Worm (Caenorhabditis elegans): ENCODE measurements around the gene T24C12.1.
A peak's percentile ranks its signal among the peaks of the same experiment; 100 is the strongest.

Gene T24C12.1

DNA sequence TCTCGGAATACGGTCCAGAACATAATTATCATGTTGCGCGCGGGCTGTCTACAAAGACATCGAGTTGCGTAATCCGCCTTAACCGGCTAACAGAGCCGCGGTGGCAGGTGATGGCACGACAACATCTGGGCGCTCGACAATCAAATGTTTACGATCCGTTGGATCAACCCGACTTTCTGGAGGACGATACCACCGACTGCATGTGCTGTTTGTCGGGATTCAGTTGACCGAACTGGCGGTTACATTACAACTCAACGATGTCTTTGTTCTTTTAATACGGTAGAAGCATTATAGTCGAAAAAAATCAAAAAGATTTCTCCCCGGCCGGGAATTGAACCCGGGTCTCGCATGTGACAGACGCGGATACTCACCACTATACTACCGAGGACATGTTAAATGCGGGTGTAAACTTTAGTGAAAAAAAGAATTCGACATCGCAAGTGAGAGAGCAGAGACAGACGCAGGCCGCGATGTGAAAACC lies 27.7 kb downstream of the T24C12.1 start (continued):
- TF ChIP-seq ceh-8 (GFP tag; optimal IDR thresholded peaks at IDR 0.05) (no peak), ceh-90 (tag; optimal IDR thresholded peaks at IDR 0.05) (no peak)

DNA sequence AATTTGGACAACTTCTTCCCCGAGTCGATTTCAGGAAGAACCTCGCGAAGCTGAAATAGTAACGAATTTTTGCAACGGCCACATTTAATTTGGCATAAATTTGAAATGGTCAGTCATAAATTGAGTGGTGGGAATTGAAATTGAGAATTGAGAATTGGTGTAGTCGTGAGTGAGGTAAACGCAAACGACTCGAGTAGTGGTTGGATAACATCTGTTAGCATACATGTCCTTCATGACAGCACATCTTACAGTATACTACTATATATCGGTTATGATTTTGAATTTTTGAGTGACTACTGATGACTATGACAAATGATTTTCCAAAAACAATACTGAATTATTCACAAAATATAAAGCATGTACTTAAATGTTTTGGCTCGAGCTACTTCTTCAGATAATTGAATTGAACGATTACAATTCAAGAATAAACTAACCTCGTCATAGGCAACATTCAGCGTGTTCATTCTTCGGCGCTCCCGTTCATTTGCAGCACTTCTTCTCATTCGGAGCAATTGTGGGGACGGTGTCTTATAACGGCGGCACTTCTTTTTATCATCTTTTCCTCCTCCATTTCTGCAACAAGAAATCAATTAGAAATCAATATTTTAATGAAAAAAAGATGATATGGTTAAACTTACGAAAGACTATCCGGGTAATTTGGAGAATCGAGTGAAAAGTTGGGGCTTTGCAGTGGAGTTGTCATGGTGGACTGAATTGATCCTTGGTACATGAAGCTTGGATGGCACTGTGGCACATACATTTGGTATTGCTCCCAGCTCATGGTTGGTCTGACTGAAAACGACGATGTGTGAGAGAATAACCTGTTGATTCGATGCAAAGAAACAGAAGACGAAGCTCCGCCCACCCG lies 30.3 kb downstream of the T24C12.1 start, which contains the start of gene lin-32:
lin-32 (minus strand) TSS at position 818 of the 868 bp plus-strand sequence.
- TF ChIP-seq pax-3 (tag; optimal IDR thresholded peaks at IDR 0.05) (no peak), aha-1 (tag; optimal IDR thresholded peaks at IDR 0.05) (no peak), ztf-11 (tag; optimal IDR thresholded peaks at IDR 0.05) (peak in 1 of 2 experiments; percentile 65), Y116A8C.19 (tag; optimal IDR thresholded peaks at IDR 0.05; ENCODE audit: borderline replicate concordance) (no peak), tbx-2 (tag; optimal IDR thresholded peaks at IDR 0.05) (peak; percentile 1), snpc-4 (tag; optimal IDR thresholded peaks at IDR 0.05) (no peak), nhr-77 (tag; optimal IDR thresholded peaks at IDR 0.05) (no peak), ama-1 (optimal IDR thresholded peaks at IDR 0.05) (no peak), nhr-90 (tag; optimal IDR thresholded peaks at IDR 0.05; ENCODE audit: poor library complexity) (no peak), ceh-88 (GFP tag; IDR thresholded peaks at IDR 0.05) (no peak)

ce11 chrX:2231346-2231745 lies 32.1 kb downstream of the T24C12.1 start:
- TF ChIP-seq unc-130 (tag; optimal IDR thresholded peaks at IDR 0.05) (no peak), aha-1 (tag; optimal IDR thresholded peaks at IDR 0.05) (no peak), ztf-11 (tag; optimal IDR thresholded peaks at IDR 0.05) (no peak), lin-14 (GFP tag; optimal IDR thresholded peaks at IDR 0.05) (no peak), sox-4 (tag; optimal IDR thresholded peaks at IDR 0.05) (no peak), Y116A8C.19 (tag; optimal IDR thresholded peaks at IDR 0.05; ENCODE audit: borderline replicate concordance) (no peak), ceh-63 (GFP tag; optimal IDR thresholded peaks at IDR 0.05) (no peak), unc-98 (GFP tag; IDR thresholded peaks at IDR 0.05) (no peak)

DNA sequence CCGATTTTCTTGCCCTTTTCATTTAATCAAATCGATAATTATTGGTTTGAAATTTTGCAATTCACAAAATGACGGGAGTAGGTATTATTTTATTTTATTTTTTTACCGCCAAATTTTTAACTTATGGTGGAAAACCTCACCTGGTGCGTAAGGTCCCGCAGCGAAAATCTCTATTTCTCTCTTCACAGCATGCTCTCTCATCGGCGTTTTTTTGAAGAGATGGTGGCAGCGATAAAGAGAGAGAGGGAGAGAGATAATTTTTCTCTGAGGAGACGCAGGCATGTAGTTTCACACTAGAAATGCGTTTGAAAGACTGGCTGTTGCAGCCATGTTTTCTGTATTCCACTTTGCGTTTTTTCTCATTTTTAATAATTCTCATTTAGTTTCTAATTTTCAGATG lies 34.7 kb downstream of the T24C12.1 start, which contains the start of gene T14F9.2:
T14F9.2 (plus strand) TSS at position 396 of the 400 bp plus-strand sequence.
- TF ChIP-seq lsy-2 (tag; optimal IDR thresholded peaks at IDR 0.05) (peak; percentile 71 to 79), hlh-17 (GFP tag; optimal IDR thresholded peaks at IDR 0.05; ENCODE audit: borderline replicate concordance) (no peak), blmp-1 (tag; optimal IDR thresholded peaks at IDR 0.05) (peak; percentile 39), nhr-19 (GFP tag; conservative IDR thresholded peaks at IDR 0.05) (no peak; the same call in 1 of the 2 replicates), elt-2 (tag; optimal IDR thresholded peaks at IDR 0.05) (peak; percentile 20), nhr-77 (tag; optimal IDR thresholded peaks at IDR 0.05) (no peak), nhr-12 (tag; optimal IDR thresholded peaks at IDR 0.05) (no peak), jun-1 (tag; optimal IDR thresholded peaks at IDR 0.05) (no peak), isw-1 (GFP tag; IDR thresholded peaks at IDR 0.05) (no peak), sox-4 (tag; optimal IDR thresholded peaks at IDR 0.05) (no peak), C04F5.9 (tag; optimal IDR thresholded peaks at IDR 0.05) (peak; percentile 34), tbx-2 (tag; optimal IDR thresholded peaks at IDR 0.05) (peak; percentile 45), C34B4.2 (tag; optimal IDR thresholded peaks at IDR 0.05) (no peak), tlp-1 (tag; optimal IDR thresholded peaks at IDR 0.05) (no peak), nhr-28 (tag; optimal IDR thresholded peaks at IDR 0.05) (no peak), ceh-63 (GFP tag; optimal IDR thresholded peaks at IDR 0.05) (no peak), ceh-88 (GFP tag; IDR thresholded peaks at IDR 0.05) (no peak), skn-1 (tag; optimal IDR thresholded peaks at IDR 0.05) (peak; percentile 89), ztf-4 (tag; optimal IDR thresholded peaks at IDR 0.05) (no peak), irx-1 (tag; optimal IDR thresholded peaks at IDR 0.05) (peak; percentile 37), fkh-8 (tag; optimal IDR thresholded peaks at IDR 0.05) (no peak), pag-3 (tag; optimal IDR thresholded peaks at IDR 0.05; ENCODE audit: borderline replicate concordance, insufficient read depth) (peak; percentile 55), pax-3 (tag; optimal IDR thresholded peaks at IDR 0.05) (no peak), ceh-90 (tag; optimal IDR thresholded peaks at IDR 0.05) (peak; percentile 8), nhr-76 (tag; optimal IDR thresholded peaks at IDR 0.05) (no peak), zag-1 (tag; optimal IDR thresholded peaks at IDR 0.05) (no peak), ztf-11 (tag; optimal IDR thresholded peaks at IDR 0.05) (no peak), fkh-10 (GFP tag; optimal IDR thresholded peaks at IDR 0.05) (no peak), nhr-84 (tag; optimal IDR thresholded peaks at IDR 0.05) (no peak), dsc-1 (tag; optimal IDR thresholded peaks at IDR 0.05) (no peak), mef-2 (tag; optimal IDR thresholded peaks at IDR 0.05) (no peak), dpl-1 (GFP tag; optimal IDR thresholded peaks at IDR 0.05) (peak; percentile 41 to 56 (median 52)), hpl-2 (GFP tag; optimal IDR thresholded peaks at IDR 0.05) (no peak), unc-86 (tag; optimal IDR thresholded peaks at IDR 0.05) (no peak), lin-14 (GFP tag; optimal IDR thresholded peaks at IDR 0.05) (no peak)

Measured in whole organism, L1 larva.